Fruit fly (Drosophila melanogaster) whole organism, prepupa: ENCODE measurements around the gene Or85e.

Experiments
- Blimp-1 ChIP-seq: fragments of 200-800 bp; sonication (Bioruptor generic); optimal IDR thresholded peaks from 3 replicates; lab custom pipeline; 2017; ENCODE audit warnings: missing biosample characterization, missing genetic modification characterization, mild to moderate bottlenecking, moderate library complexity, missing genetic modification reagents
- CG10631 ChIP-seq: fragments of 200-800 bp; sonication (Bioruptor generic); optimal IDR thresholded peaks from 2 replicates; lab custom pipeline; 2016; ENCODE audit warnings: missing biosample characterization, missing genetic modification characterization
- CG10669 ChIP-seq: fragments of 200-800 bp; sonication (Bioruptor generic); optimal IDR thresholded peaks from 3 replicates; lab custom pipeline; 2018; ENCODE audit warnings: missing biosample characterization, mild to moderate bottlenecking, missing genetic modification characterization, moderate library complexity
- CG11294 ChIP-seq: fragments of 200-800 bp; sonication (Bioruptor generic); IDR thresholded peaks from 2 replicates; pipeline ENCODE4 v1.3.6; 2022; ENCODE audit warnings: missing biosample characterization, missing genetic modification characterization
- CG11762 ChIP-seq: fragments of 200-800 bp; sonication (Bioruptor generic); optimal IDR thresholded peaks from 3 replicates; lab custom pipeline; 2016; ENCODE audit warnings: missing biosample characterization, missing genetic modification characterization; ENCODE audit not compliant: insufficient read depth
- CG11902 ChIP-seq: fragments of 200-800 bp; sonication (Bioruptor generic); optimal IDR thresholded peaks from 3 replicates; lab custom pipeline; 2016; ENCODE audit warnings: missing biosample characterization, missing genetic modification characterization
- CG15336 ChIP-seq: fragments of 200-800 bp; sonication (Bioruptor generic); IDR thresholded peaks from 2 replicates; pipeline ENCODE4 v1.3.6; 2022; ENCODE audit warnings: missing biosample characterization, missing genetic modification characterization
- CG16779 ChIP-seq: fragments of 200-800 bp; sonication (Bioruptor generic); optimal IDR thresholded peaks from 3 replicates; lab custom pipeline; 2017; ENCODE audit warnings: missing biosample characterization, mild to moderate bottlenecking, missing genetic modification characterization
- CG3032 ChIP-seq: fragments of 200-800 bp; optimal IDR thresholded peaks from 2 replicates; lab custom pipeline; 2019; ENCODE audit warnings: missing biosample characterization, mild to moderate bottlenecking, missing genetic modification characterization, moderate library complexity
- CG31627 ChIP-seq: fragments of 200-800 bp; sonication (Bioruptor generic); optimal IDR thresholded peaks from 3 replicates; lab custom pipeline; 2016; ENCODE audit warnings: missing biosample characterization, missing genetic modification characterization
- CG32006 ChIP-seq: fragments of 200-800 bp; sonication (Bioruptor generic); optimal IDR thresholded peaks from 3 replicates; lab custom pipeline; 2017; ENCODE audit warnings: missing biosample characterization, mild to moderate bottlenecking, missing genetic modification characterization
- CG3919 ChIP-seq: fragments of 200-800 bp; sonication (Bioruptor generic); optimal IDR thresholded peaks from 3 replicates; lab custom pipeline; 2016; ENCODE audit warnings: missing biosample characterization, missing genetic modification characterization
- CG4318 ChIP-seq: fragments of 200-800 bp; sonication (Bioruptor generic); optimal IDR thresholded peaks from 3 replicates; lab custom pipeline; 2017; ENCODE audit warnings: missing biosample characterization, mild to moderate bottlenecking, missing genetic modification characterization
- CG6276 ChIP-seq: fragments of 200-800 bp; sonication (Bioruptor generic); optimal IDR thresholded peaks from 2 replicates; lab custom pipeline; 2017; ENCODE audit warnings: missing biosample characterization, mild to moderate bottlenecking, missing genetic modification characterization
- CG6792 ChIP-seq: fragments of 200-800 bp; sonication (Bioruptor generic); optimal IDR thresholded peaks from 3 replicates; lab custom pipeline; 2016; ENCODE audit warnings: missing biosample characterization, missing genetic modification characterization
- CG7368 ChIP-seq: fragments of 200-800 bp; sonication (Bioruptor generic); optimal IDR thresholded peaks from 3 replicates; lab custom pipeline; 2016; ENCODE audit warnings: missing biosample characterization, missing genetic modification characterization
- CG8632 ChIP-seq: fragments of 200-800 bp; sonication (Bioruptor generic); optimal IDR thresholded peaks from 3 replicates; lab custom pipeline; 2016; ENCODE audit warnings: missing biosample characterization, missing genetic modification characterization
- CG9139 ChIP-seq: fragments of 200-800 bp; sonication (Bioruptor generic); optimal IDR thresholded peaks from 3 replicates; lab custom pipeline; 2017; ENCODE audit warnings: missing biosample characterization, mild to moderate bottlenecking, missing genetic modification characterization
- Eip75B ChIP-seq: fragments of 200-800 bp; sonication (Bioruptor generic); optimal IDR thresholded peaks from 3 replicates; lab custom pipeline; 2016; ENCODE audit warnings: missing biosample characterization, missing genetic modification characterization
- Eip78C ChIP-seq: fragments of 200-800 bp; sonication (Bioruptor generic); peaks from one replicate; lab custom pipeline; 2016; ENCODE audit warnings: missing biosample characterization, missing genetic modification characterization
- Eip93F ChIP-seq: fragments of 200-800 bp; sonication (Bioruptor generic); optimal IDR thresholded peaks from 2 replicates; lab custom pipeline; 2016; ENCODE audit warnings: missing biosample characterization, mild to moderate bottlenecking, missing genetic modification characterization
- Ets96B ChIP-seq: fragments of 200-800 bp; optimal IDR thresholded peaks from 2 replicates; lab custom pipeline; 2019; ENCODE audit warnings: missing biosample characterization, mild to moderate bottlenecking, missing genetic modification characterization, moderate library complexity
- Gug ChIP-seq: fragments of 200-800 bp; sonication (Bioruptor generic); IDR thresholded peaks from 2 replicates; pipeline ENCODE4 v1.3.6; 2022; ENCODE audit warnings: missing biosample characterization, missing genetic modification characterization
- Hr38 ChIP-seq: sonication (Bioruptor generic); optimal IDR thresholded peaks from 2 replicates; lab custom pipeline; 2016; ENCODE audit warnings: missing biosample characterization, missing genetic modification characterization
- Hr39 ChIP-seq: fragments of 200-800 bp; sonication (Bioruptor generic); optimal IDR thresholded peaks from 2 replicates; lab custom pipeline; 2016; ENCODE audit warnings: missing biosample characterization, missing genetic modification characterization
- Hr4 ChIP-seq: fragments of 200-800 bp; sonication (Bioruptor generic); optimal IDR thresholded peaks from 3 replicates; lab custom pipeline; 2016; ENCODE audit warnings: missing biosample characterization, missing genetic modification characterization
- Lpt ChIP-seq: fragments of 200-800 bp; sonication (Bioruptor generic); optimal IDR thresholded peaks from 3 replicates; lab custom pipeline; 2016; ENCODE audit warnings: missing biosample characterization, missing genetic modification characterization
- Met ChIP-seq: fragments of 200-800 bp; sonication (Bioruptor generic); optimal IDR thresholded peaks from 3 replicates; lab custom pipeline; 2016; ENCODE audit warnings: missing biosample characterization, missing genetic modification characterization
- OdsH ChIP-seq: fragments of 200-800 bp; sonication (Bioruptor generic); optimal IDR thresholded peaks from 3 replicates; lab custom pipeline; 2016; ENCODE audit warnings: missing biosample characterization, missing genetic modification characterization
- Smox ChIP-seq: fragments of 200-800 bp; sonication (Bioruptor generic); optimal IDR thresholded peaks from 3 replicates; lab custom pipeline; 2016; ENCODE audit warnings: missing biosample characterization, missing genetic modification characterization
- Sox102F ChIP-seq: fragments of 200-800 bp; sonication (Bioruptor generic); optimal IDR thresholded peaks from 2 replicates; lab custom pipeline; 2016; ENCODE audit warnings: missing biosample characterization, mild to moderate bottlenecking, missing genetic modification characterization
- Sox14 ChIP-seq: fragments of 200-800 bp; sonication (Bioruptor generic); optimal IDR thresholded peaks from 3 replicates; lab custom pipeline; 2016; ENCODE audit warnings: missing biosample characterization, missing genetic modification characterization
- Sox15 ChIP-seq: fragments of 200-800 bp; sonication (Bioruptor generic); optimal IDR thresholded peaks from 3 replicates; lab custom pipeline; 2016; ENCODE audit warnings: missing biosample characterization, missing genetic modification characterization
- acj6 ChIP-seq: fragments of 200-800 bp; sonication (Bioruptor generic); optimal IDR thresholded peaks from 3 replicates; lab custom pipeline; 2016; ENCODE audit warnings: missing biosample characterization, missing genetic modification characterization
- cyc ChIP-seq: fragments of 200-800 bp; sonication (Bioruptor generic); optimal IDR thresholded peaks from 3 replicates; lab custom pipeline; 2016; ENCODE audit warnings: missing biosample characterization, missing genetic modification characterization
- eg ChIP-seq: fragments of 200-800 bp; sonication (Bioruptor generic); IDR thresholded peaks from 3 replicates; pipeline ENCODE4 v1.3.6; 2022; ENCODE audit warnings: missing biosample characterization, missing genetic modification characterization
- esn ChIP-seq: fragments of 200-800 bp; sonication (Bioruptor generic); optimal IDR thresholded peaks from 2 replicates; lab custom pipeline; 2016; ENCODE audit warnings: missing biosample characterization, mild to moderate bottlenecking, missing genetic modification characterization, moderate library complexity
- fd59A ChIP-seq: fragments of 200-800 bp; sonication (Bioruptor generic); optimal IDR thresholded peaks from 2 replicates; lab custom pipeline; 2017; ENCODE audit warnings: missing biosample characterization, mild to moderate bottlenecking, missing genetic modification characterization, missing genetic modification reagents
- fd85E ChIP-seq: fragments of 200-800 bp; sonication (Bioruptor generic); optimal IDR thresholded peaks from 3 replicates; lab custom pipeline; 2016; ENCODE audit warnings: missing biosample characterization, missing genetic modification characterization
- lz ChIP-seq: fragments of 200-800 bp; sonication (Bioruptor generic); optimal IDR thresholded peaks from 3 replicates; lab custom pipeline; 2016; ENCODE audit warnings: missing biosample characterization, missing genetic modification characterization
- salr ChIP-seq, 2 experiments: fragments of 200-800 bp; sonication (Bioruptor generic); optimal IDR thresholded peaks; 3 replicates each; lab custom pipeline; 2016 to 2018; ENCODE audit warnings: missing biosample characterization in 2 of 2, missing genetic modification characterization in 2 of 2, mild to moderate bottlenecking in 1 of 2
- spab ChIP-seq: fragments of 200-800 bp; sonication (Bioruptor generic); optimal IDR thresholded peaks from 2 replicates; lab custom pipeline; 2017; ENCODE audit warnings: missing biosample characterization, mild to moderate bottlenecking, missing genetic modification characterization, missing genetic modification reagents
- ss ChIP-seq, 2 experiments: fragments of 200-800 bp; sonication (Bioruptor generic); optimal IDR thresholded peaks; 2 replicates in 1 of 2; 3 replicates in 1 of 2; lab custom pipeline; 2017 to 2018; ENCODE audit warnings: mild to moderate bottlenecking in 2 of 2, missing biosample characterization in 2 of 2, missing genetic modification characterization in 2 of 2, moderate library complexity in 1 of 2
- svp ChIP-seq: fragments of 200-800 bp; sonication (Bioruptor generic); peaks from one replicate; lab custom pipeline; 2016; ENCODE audit warnings: missing biosample characterization, missing genetic modification characterization

The Or85e gene

DNA sequence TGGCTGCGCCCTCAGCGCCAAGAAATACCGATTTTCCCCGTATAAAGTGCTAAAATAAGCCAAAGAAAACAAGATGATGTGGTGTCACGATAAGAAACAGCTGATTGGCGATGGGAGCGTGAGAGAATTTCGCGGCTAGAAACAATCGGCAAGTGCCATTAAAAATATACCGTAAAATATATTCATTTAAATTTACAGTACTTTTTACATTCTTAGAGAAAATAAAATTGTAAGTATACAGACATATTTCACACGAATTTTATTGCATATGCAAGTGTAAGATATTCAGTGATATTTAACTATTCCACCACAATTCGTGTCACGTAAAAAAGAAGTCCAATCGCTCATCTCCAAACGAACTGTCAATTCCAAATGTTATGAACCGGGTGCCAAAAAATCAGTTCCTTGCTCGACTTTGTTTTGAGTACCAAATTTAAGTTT, 40.9 kb upstream of the Or85e start, which contains the start of the genes Unc50, CG11755 and CG8043 (continued):
- peak; percentile 60; the same call in 1 of the 2 replicates for TF ChIP-seq Gug
- TF ChIP-seq CG15336 (GFP tag; lab: Robert Waterston, UW) = no peak; the same call in 1 of the 2 replicates
- TF ChIP-seq ss (GFP tag; optimal IDR thresholded peaks at IDR 0.05; lab: Kevin White, UChicago) = no peak
- TF ChIP-seq acj6 = peak; percentile 81
- TF ChIP-seq Eip78C (GFP tag; lab: Kevin White, UChicago) = no peak
- no peak for TF ChIP-seq spab (GFP tag; lab: Kevin White, UChicago)
- TF ChIP-seq Eip93F (GFP tag; lab: Kevin White, UChicago) = peak; percentile 56
- peak; percentile 79 for TF ChIP-seq Hr4 (GFP tag; lab: Kevin White, UChicago)
- TF ChIP-seq CG10631 = peak; percentile 77
- peak; percentile 52; the same call in 2 of the 3 replicates for TF ChIP-seq eg (GFP tag; lab: Robert Waterston, UW)
- TF ChIP-seq CG10669 (GFP tag; lab: Kevin White, UChicago) = peak; percentile 51
- TF ChIP-seq Sox15 = peak; percentile 62
- TF ChIP-seq Smox (GFP tag; lab: Kevin White, UChicago) = peak; percentile 81
- peak; percentile 24 for TF ChIP-seq fd85E
- TF ChIP-seq Lpt = peak; percentile 14
- TF ChIP-seq OdsH (GFP tag; lab: Kevin White, UChicago) = peak; percentile 81
- TF ChIP-seq CG8632 (GFP tag; lab: Kevin White, UChicago) = peak; percentile 44
- TF ChIP-seq fd59A = peak; percentile 33
- peak; percentile 81 for TF ChIP-seq cyc
- TF ChIP-seq svp = peak; percentile 94
- TF ChIP-seq Blimp-1 (GFP tag; lab: Kevin White, UChicago) = peak; percentile 27
- TF ChIP-seq Hr38 = no peak
- TF ChIP-seq CG6276 (GFP tag; lab: Kevin White, UChicago) = no peak
- TF ChIP-seq CG3919 (GFP tag; lab: Kevin White, UChicago) = peak; percentile 74
- TF ChIP-seq CG6792 (GFP tag; lab: Kevin White, UChicago) = peak; percentile 57
- TF ChIP-seq CG31627 (GFP tag; lab: Kevin White, UChicago) = peak; percentile 80
- TF ChIP-seq Eip75B = peak; percentile 74
- peak; percentile 34 for TF ChIP-seq CG7368 (GFP tag; lab: Kevin White, UChicago)
- peak; percentile 79 for TF ChIP-seq Hr39
- TF ChIP-seq Ets96B (tag; lab: Kevin White, UChicago) = peak; percentile 74
- peak; percentile 80 for TF ChIP-seq Sox102F (GFP tag; lab: Kevin White, UChicago)
- peak; percentile 63 for TF ChIP-seq CG11762 (GFP tag; lab: Kevin White, UChicago)
- TF ChIP-seq CG11902 (GFP tag; lab: Kevin White, UChicago) = peak; percentile 54
- TF ChIP-seq CG11294 (GFP tag; lab: Robert Waterston, UW) = no peak; the same call in 1 of the 2 replicates
- TF ChIP-seq esn (GFP tag; lab: Kevin White, UChicago) = peak; percentile 86
- TF ChIP-seq Met (GFP tag; lab: Kevin White, UChicago) = no peak
- peak; percentile 83 for TF ChIP-seq lz
- TF ChIP-seq CG9139 = peak; percentile 25
- no peak for TF ChIP-seq CG16779 (tag; lab: Kevin White, UChicago)
- TF ChIP-seq salr (GFP tag; optimal IDR thresholded peaks at IDR 0.05; lab: Kevin White, UChicago) = peak in 1 of 2 experiments; percentile 24
- TF ChIP-seq, all 60 proteins: peak for 43

DNA sequence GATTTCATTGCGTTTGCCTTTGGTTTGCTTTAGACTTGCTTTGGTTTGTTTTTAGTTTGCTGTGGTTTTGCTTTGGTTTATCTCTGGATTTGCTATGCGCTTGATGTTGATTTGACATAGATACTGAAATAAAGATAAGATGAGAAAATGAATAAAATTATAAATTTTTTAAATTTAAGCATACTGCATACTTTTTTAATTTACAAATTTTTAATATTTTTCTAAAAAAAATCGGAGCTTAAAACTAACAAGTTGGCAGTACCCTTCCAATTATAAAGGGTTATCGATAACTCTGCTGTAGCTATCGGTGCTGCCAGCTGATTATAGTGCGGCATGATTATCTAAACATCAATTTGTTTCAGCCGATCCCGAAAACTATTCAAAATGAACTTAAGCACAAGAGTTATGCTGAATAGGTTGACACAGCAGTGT, 38.1 kb upstream of the Or85e start, which contains the start of gene mRpL19:
mRpL19 (plus strand) TSS at position 307 of the 432 bp plus-strand sequence.
- TF ChIP-seq Sox14 (GFP tag; lab: Kevin White, UChicago) (peak; percentile 9), Smox (GFP tag; lab: Kevin White, UChicago) (peak; percentile 30), Sox102F (GFP tag; lab: Kevin White, UChicago) (peak; percentile 1), Met (GFP tag; lab: Kevin White, UChicago) (peak; percentile 6), spab (GFP tag; lab: Kevin White, UChicago) (no peak), Ets96B (tag; lab: Kevin White, UChicago) (peak; percentile 30), CG15336 (GFP tag; lab: Robert Waterston, UW) (peak; percentile 10; the same call in 1 of the 2 replicates), Eip75B (peak; percentile 1), CG4318 (GFP tag; lab: Kevin White, UChicago) (no peak), Hr4 (GFP tag; lab: Kevin White, UChicago) (peak; percentile 9), OdsH (GFP tag; lab: Kevin White, UChicago) (peak; percentile 13), salr (GFP tag; optimal IDR thresholded peaks at IDR 0.05; lab: Kevin White, UChicago) (no peak), eg (GFP tag; lab: Robert Waterston, UW) (no peak; the same call in 2 of the 3 replicates), Eip78C (GFP tag; lab: Kevin White, UChicago) (peak; percentile 85), CG32006 (GFP tag; lab: Kevin White, UChicago) (no peak), esn (GFP tag; lab: Kevin White, UChicago) (peak; percentile 31), acj6 (no peak), CG3032 (tag; lab: Kevin White, UChicago) (peak; percentile 46)
